Worm (Caenorhabditis elegans): ENCODE measurements around the gene dct-18.

DNA sequence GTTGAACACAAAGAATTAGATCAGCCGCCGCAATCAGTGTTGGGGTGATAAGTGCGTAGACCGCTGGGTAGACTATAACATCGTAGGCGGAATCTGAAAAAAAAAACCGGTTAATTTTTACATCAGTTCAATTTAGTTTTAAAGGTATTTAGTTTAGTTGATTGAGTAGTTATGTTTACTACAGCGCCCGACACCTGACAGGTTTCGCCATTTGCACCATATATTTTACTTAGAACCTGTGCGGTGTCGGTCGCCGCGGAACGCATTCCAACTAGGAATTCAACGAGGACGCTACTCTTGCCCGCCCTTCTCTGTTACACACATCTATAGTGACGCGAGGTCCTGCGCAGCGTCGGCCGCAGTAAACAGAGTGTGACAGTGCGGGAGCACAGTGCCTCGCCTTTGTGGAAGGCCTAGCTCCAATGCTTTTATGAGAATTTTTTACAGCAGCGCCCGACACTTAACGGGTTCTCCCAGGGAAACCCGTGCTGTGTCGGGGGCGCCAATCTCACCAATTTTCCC is 36.8 kb downstream of the dct-18 start:
- no peak for TF ChIP-seq lsy-2 (tag; optimal IDR thresholded peaks at IDR 0.05)
- TF ChIP-seq unc-62 (GFP tag; optimal IDR thresholded peaks at IDR 0.05) = no peak
- no peak for TF ChIP-seq elt-3 (tag; optimal IDR thresholded peaks at IDR 0.05)
- TF ChIP-seq cnd-1 (tag; optimal IDR thresholded peaks at IDR 0.05) = no peak
- no peak for TF ChIP-seq blmp-1 (tag; optimal IDR thresholded peaks at IDR 0.05)
- TF ChIP-seq nhr-76 (tag; optimal IDR thresholded peaks at IDR 0.05) = no peak

Measured in whole organism, mixed stage, embryonic.